Worm (Caenorhabditis elegans) whole organism, L4 larva: ENCODE data around the gene slc-25A18.2.

Source experiments
- aha-1 ChIP-seq: fragments of 150-350 bp; peaks from one replicate; lab custom pipeline; 2014; ENCODE audit warnings: missing biosample characterization, missing genetic modification characterization
- nhr-11 ChIP-seq: fragments of 150-350 bp; optimal IDR thresholded peaks from 2 replicates; lab custom pipeline; 2014; ENCODE audit warnings: missing biosample characterization, missing genetic modification characterization

ce11 chrIV:7467170-7467569, 7.7 kb upstream of the slc-25A18.2 start:
- TF ChIP-seq aha-1 (tag; lab: Kevin White, UChicago), result no peak
- TF ChIP-seq nhr-11, result no peak
